Worm (Caenorhabditis elegans) whole organism, L1 larva: Measurements from ENCODE around the gene asp-9.

ENCODE experiments used
- C04F5.9 ChIP-seq: sonication (generic microtip); optimal IDR thresholded peaks from 2 replicates; lab custom pipeline; 2016; ENCODE audit warnings: missing genetic modification characterization, missing compliant biosample characterization
- C16A3.4 ChIP-seq: fragments of 150-350 bp; optimal IDR thresholded peaks from 2 replicates; lab custom pipeline; 2014; ENCODE audit warnings: missing biosample characterization, missing genetic modification characterization
- F16B12.6 ChIP-seq: fragments of 150-350 bp; optimal IDR thresholded peaks from 2 replicates; lab custom pipeline; 2014; ENCODE audit warnings: missing biosample characterization, missing genetic modification characterization
- Y116A8C.19 ChIP-seq: sonication (generic microtip); optimal IDR thresholded peaks from 2 replicates; lab custom pipeline; 2016; ENCODE audit warnings: missing compliant biosample characterization, missing genetic modification characterization, borderline replicate concordance
- aha-1 ChIP-seq: fragments of 150-350 bp; optimal IDR thresholded peaks from 2 replicates; lab custom pipeline; 2014; ENCODE audit warnings: missing biosample characterization, missing genetic modification characterization
- alr-1 ChIP-seq: fragments of 200-800 bp; sonication (Bioruptor generic); optimal IDR thresholded peaks from 2 replicates; lab custom pipeline; 2018; ENCODE audit warnings: borderline replicate concordance, mild to moderate bottlenecking, missing genetic modification characterization, missing compliant biosample characterization
- aly-2 ChIP-seq: fragments of 150-350 bp; optimal IDR thresholded peaks from 2 replicates; lab custom pipeline; 2014; ENCODE audit warnings: missing biosample characterization, missing genetic modification characterization
- ceh-63 ChIP-seq: fragments of 200-800 bp; sonication (Bioruptor generic); optimal IDR thresholded peaks from 2 replicates; lab custom pipeline; 2018; ENCODE audit warnings: mild to moderate bottlenecking, missing genetic modification characterization, missing compliant biosample characterization
- dpl-1 ChIP-seq, 3 experiments: fragments of 150-350 bp in 2 of 3; sonication (generic microtip) in 1 of 3; optimal IDR thresholded peaks; 2 replicates each; lab custom pipeline; 2014 to 2017; ENCODE audit warnings: missing biosample characterization in 3 of 3, missing genetic modification characterization in 3 of 3, missing genetic modification reagents in 3 of 3
- efl-1 ChIP-seq, 4 experiments: fragments of 150-350 bp; optimal IDR thresholded peaks in 3 of 4; peaks in 1 of 4; 1 replicate in 1 of 4; 2 replicates in 3 of 4; lab custom pipeline; 2014; ENCODE audit warnings: missing biosample characterization in 2 of 4, missing genetic modification characterization in 2 of 4, missing genetic modification reagents in 2 of 4
- elt-3 ChIP-seq, 6 experiments: fragments of 150-350 bp in 1 of 6; sonication (generic microtip); optimal IDR thresholded peaks; 2 replicates each; lab custom pipeline; 2017 to 2018; ENCODE audit warnings: missing biosample characterization in 6 of 6, missing genetic modification characterization in 6 of 6, inconsistent platforms in 1 of 6
- fkh-10 ChIP-seq: sonication (generic microtip); optimal IDR thresholded peaks from 2 replicates; lab custom pipeline; 2017; ENCODE audit warnings: missing biosample characterization, missing genetic modification reagents, missing genetic modification characterization
- fkh-8 ChIP-seq: sonication (generic microtip); optimal IDR thresholded peaks from 2 replicates; lab custom pipeline; 2016; ENCODE audit warnings: mild to moderate bottlenecking, missing genetic modification characterization, missing compliant biosample characterization
- fos-1 ChIP-seq: fragments of 150-350 bp; optimal IDR thresholded peaks from 2 replicates; lab custom pipeline; 2014; ENCODE audit warnings: missing biosample characterization, missing genetic modification characterization
- hpl-2 ChIP-seq: fragments of 150-350 bp; optimal IDR thresholded peaks from 2 replicates; lab custom pipeline; 2014; ENCODE audit warnings: missing biosample characterization, missing genetic modification reagents, missing genetic modification characterization
- jun-1 ChIP-seq: fragments of 150-350 bp; optimal IDR thresholded peaks from 2 replicates; lab custom pipeline; 2014; ENCODE audit warnings: missing biosample characterization, missing genetic modification reagents, missing genetic modification characterization
- lin-14 ChIP-seq: fragments of 200-800 bp; sonication (Bioruptor generic); optimal IDR thresholded peaks from 2 replicates; lab custom pipeline; 2018; ENCODE audit warnings: mild to moderate bottlenecking, missing genetic modification characterization, moderate library complexity, missing compliant biosample characterization
- lin-35 ChIP-seq, 2 experiments: fragments of 150-350 bp; optimal IDR thresholded peaks; 2 replicates each; lab custom pipeline; 2014; ENCODE audit warnings: missing biosample characterization in 2 of 2, missing genetic modification characterization in 2 of 2, missing genetic modification reagents in 2 of 2
- lin-39 ChIP-seq: fragments of 150-350 bp; optimal IDR thresholded peaks from 2 replicates; lab custom pipeline; 2014; ENCODE audit warnings: missing biosample characterization, missing genetic modification reagents, missing genetic modification characterization
- lir-3 ChIP-seq: sonication (generic microtip); optimal IDR thresholded peaks from 2 replicates; lab custom pipeline; 2016; ENCODE audit warnings: mild to moderate bottlenecking, missing genetic modification characterization, moderate library complexity, missing compliant biosample characterization; ENCODE audit not compliant: poor library complexity
- lsy-2 ChIP-seq, 2 experiments: fragments of 150-350 bp; optimal IDR thresholded peaks; 2 replicates each; lab custom pipeline; 2014; ENCODE audit warnings: missing biosample characterization in 2 of 2, missing genetic modification characterization in 2 of 2
- mef-2 ChIP-seq: fragments of 150-350 bp; optimal IDR thresholded peaks from 2 replicates; lab custom pipeline; 2014; ENCODE audit warnings: missing biosample characterization, missing genetic modification characterization
- nhr-19 ChIP-seq: fragments of 200-800 bp; sonication (Bioruptor generic); conservative IDR thresholded peaks from 2 replicates; pipeline ENCODE4 v1.3.6; 2022; ENCODE audit warnings: missing genetic modification characterization, missing compliant biosample characterization
- nhr-20 ChIP-seq: sonication (generic microtip); optimal IDR thresholded peaks from 2 replicates; lab custom pipeline; 2016; ENCODE audit warnings: mild to moderate bottlenecking, missing genetic modification characterization, missing compliant biosample characterization
- nhr-85 ChIP-seq: sonication (generic microtip); peaks from one replicate; lab custom pipeline; 2016; ENCODE audit warnings: missing genetic modification characterization, inconsistent platforms, missing compliant biosample characterization
- pax-3 ChIP-seq: fragments of 200-800 bp; sonication (Bioruptor generic); optimal IDR thresholded peaks from 2 replicates; lab custom pipeline; 2018; ENCODE audit warnings: mild to moderate bottlenecking, missing genetic modification characterization, moderate library complexity, missing compliant biosample characterization
- snu-23 ChIP-seq: sonication (generic microtip); optimal IDR thresholded peaks from 2 replicates; lab custom pipeline; 2016; ENCODE audit warnings: missing genetic modification characterization, missing compliant biosample characterization
- sup-37 ChIP-seq: fragments of 200-800 bp; sonication (Bioruptor generic); optimal IDR thresholded peaks from 2 replicates; lab custom pipeline; 2018; ENCODE audit warnings: mild to moderate bottlenecking, missing genetic modification characterization, missing compliant biosample characterization
- swsn-7 ChIP-seq: sonication (generic microtip); optimal IDR thresholded peaks from 2 replicates; lab custom pipeline; 2016; ENCODE audit warnings: missing genetic modification characterization, missing compliant biosample characterization
- tbx-2 ChIP-seq: sonication (generic microtip); optimal IDR thresholded peaks from 2 replicates; lab custom pipeline; 2016; ENCODE audit warnings: missing genetic modification characterization, missing compliant biosample characterization
- unc-130 ChIP-seq: fragments of 150-350 bp; optimal IDR thresholded peaks from 2 replicates; lab custom pipeline; 2017; ENCODE audit warnings: missing biosample characterization, missing genetic modification characterization, inconsistent platforms
- unc-86 ChIP-seq: sonication (generic microtip); optimal IDR thresholded peaks from 2 replicates; lab custom pipeline; 2016; ENCODE audit warnings: missing genetic modification characterization, missing compliant biosample characterization
- unc-98 ChIP-seq: fragments of 200-800 bp; sonication (Bioruptor generic); IDR thresholded peaks from 2 replicates; pipeline ENCODE4 v1.3.6; 2022; ENCODE audit warnings: missing genetic modification characterization, missing compliant biosample characterization
- zag-1 ChIP-seq: fragments of 150-350 bp; optimal IDR thresholded peaks from 2 replicates; lab custom pipeline; 2014; ENCODE audit warnings: missing biosample characterization, missing genetic modification characterization
- ztf-11 ChIP-seq, 2 experiments: sonication (generic microtip); optimal IDR thresholded peaks; 2 replicates each; lab custom pipeline; 2016 to 2017; ENCODE audit warnings: missing genetic modification characterization in 2 of 2, missing biosample characterization in 1 of 2, missing compliant biosample characterization in 1 of 2
- ztf-4 ChIP-seq: fragments of 150-350 bp; optimal IDR thresholded peaks from 2 replicates; lab custom pipeline; 2014; ENCODE audit warnings: missing biosample characterization, missing genetic modification characterization

asp-9 gene

ce11 chrIV:6156833-6157232, 28.9 kb upstream of the asp-9 start, which contains the start of gene C11D2.4 (continued):
- TF ChIP-seq nhr-20 (tag; lab: Kevin White, UChicago) (peak; percentile 57), lin-39 (tag; lab: Kevin White, UChicago) (no peak), fkh-8 (tag; lab: Kevin White, UChicago) (no peak), Y116A8C.19 (tag; lab: Kevin White, UChicago) (no peak), tbx-2 (peak; percentile 55), snu-23 (peak; percentile 73), swsn-7 (tag; lab: Kevin White, UChicago) (peak; percentile 57), zag-1 (tag; lab: Kevin White, UChicago) (no peak), elt-3 (tag; optimal IDR thresholded peaks at IDR 0.05; lab: Kevin White, UChicago) (no peak), dpl-1 (GFP tag; optimal IDR thresholded peaks at IDR 0.05; lab: Kevin White, UChicago) (peak; percentile 29 to 74 (median 66)), ceh-63 (GFP tag; lab: Kevin White, UChicago) (no peak), efl-1 (optimal IDR thresholded peaks at IDR 0.05; lab: Kevin White, UChicago) (peak; percentile 61 to 74), efl-1 (GFP tag; optimal IDR thresholded peaks at IDR 0.05 in 1 of 2; lab: Kevin White, UChicago) (peak; percentile 64 to 93), jun-1 (tag; lab: Kevin White, UChicago) (no peak)

DNA sequence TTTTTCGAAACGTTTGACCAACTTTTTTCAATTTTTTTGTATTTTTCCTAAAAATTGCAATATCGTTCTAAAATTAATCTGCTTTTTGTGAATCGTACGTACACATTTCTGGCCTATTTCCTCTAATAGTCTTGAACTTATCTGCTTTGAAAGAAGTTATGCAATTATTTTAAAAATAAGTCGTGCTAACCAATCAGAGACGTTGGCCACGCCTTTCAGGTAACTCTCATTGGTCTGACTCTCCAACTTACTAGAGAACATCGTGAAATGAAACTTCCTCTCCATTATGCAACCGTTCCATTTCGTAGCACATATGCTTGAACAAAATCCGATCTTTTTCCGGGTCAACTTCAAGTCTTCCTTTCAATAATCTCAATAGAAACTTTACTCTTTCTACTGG, 26.1 kb upstream of the asp-9 start:
- no peak for TF ChIP-seq ztf-4
- TF ChIP-seq unc-130 (tag; lab: Kevin White, UChicago), result no peak
- no peak for TF ChIP-seq sup-37 (GFP tag; lab: Kevin White, UChicago)
- no peak for TF ChIP-seq nhr-19 (GFP tag; lab: Robert Waterston, UW)
- TF ChIP-seq pax-3, result no peak
- no peak for TF ChIP-seq zag-1 (tag; lab: Kevin White, UChicago)
- TF ChIP-seq fos-1 (tag; lab: Kevin White, UChicago), result no peak
- no peak for TF ChIP-seq lir-3
- TF ChIP-seq lin-35 (GFP tag; optimal IDR thresholded peaks at IDR 0.05; lab: Kevin White, UChicago), result no peak

DNA sequence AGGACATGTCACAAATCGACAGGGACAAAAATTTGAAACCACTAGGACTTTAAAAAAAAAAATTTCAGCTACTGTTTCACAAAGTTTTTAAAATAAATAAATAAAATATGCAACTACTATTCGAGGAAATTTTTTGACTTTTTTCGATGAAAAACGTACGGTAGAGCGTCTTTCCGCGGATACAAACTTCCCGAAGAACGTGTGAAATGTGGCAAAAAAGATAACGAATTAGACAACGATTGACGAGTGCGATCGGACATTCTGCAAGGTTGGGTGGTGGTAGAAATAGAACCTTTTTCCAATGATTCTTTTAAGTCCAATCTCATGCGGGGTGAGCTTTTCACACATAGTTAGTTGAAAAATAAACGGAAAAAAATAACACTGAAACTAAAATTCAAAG, 19.9 kb upstream of the asp-9 start:
- no peak for TF ChIP-seq mef-2 (tag; lab: Kevin White, UChicago)
- no peak for TF ChIP-seq aha-1 (tag; lab: Kevin White, UChicago)
- TF ChIP-seq F16B12.6 (tag; lab: Kevin White, UChicago), result no peak
- no peak for TF ChIP-seq elt-3 (tag; optimal IDR thresholded peaks at IDR 0.05; lab: Kevin White, UChicago)
- TF ChIP-seq lsy-2 (tag; optimal IDR thresholded peaks at IDR 0.05; lab: Kevin White, UChicago), result no peak
- no peak for TF ChIP-seq unc-86 (tag; lab: Kevin White, UChicago)
- TF ChIP-seq ztf-11 (tag; optimal IDR thresholded peaks at IDR 0.05; lab: Kevin White, UChicago), result no peak
- TF ChIP-seq nhr-85 (tag; lab: Kevin White, UChicago), result no peak
- no peak for TF ChIP-seq lir-3
- no peak for TF ChIP-seq hpl-2
- TF ChIP-seq unc-98, result no peak
- no peak for TF ChIP-seq alr-1 (tag; lab: Kevin White, UChicago)
- TF ChIP-seq nhr-20 (tag; lab: Kevin White, UChicago), result no peak

ce11 chrIV:6172959-6173358, 12.7 kb upstream of the asp-9 start:
- TF ChIP-seq fkh-10 (GFP tag; lab: Kevin White, UChicago), result peak; percentile 68
- peak; percentile 53 for TF ChIP-seq lin-14
- no peak for TF ChIP-seq aly-2 (tag; lab: Kevin White, UChicago)
- no peak for TF ChIP-seq C04F5.9 (tag; lab: Kevin White, UChicago)

- TF ChIP-seq lin-14 (peak; percentile 58), C16A3.4 (tag; lab: Kevin White, UChicago) (no peak), fkh-10 (GFP tag; lab: Kevin White, UChicago) (peak; percentile 25), nhr-85 (tag; lab: Kevin White, UChicago) (peak; percentile 32)
Measured at ce11 chrIV:6177383-6177782, 8.3 kb upstream of the asp-9 start.
